Fruit fly (Drosophila melanogaster): ENCODE data around the gene CASK.

The CASK gene

dm6 chr3R:21856098-21856872 is 33.8 kb upstream of the CASK start, which contains the start of gene glec (continued):
- TF ChIP-seq Bgb (GFP tag; IDR thresholded peaks at IDR 0.05; ENCODE audit: partially characterized antibody) (peak; percentile 73), Lhr (GFP tag; optimal IDR thresholded peaks at IDR 0.05) (no peak), ato (GFP tag; IDR thresholded peaks at IDR 0.05; ENCODE audit: partially characterized antibody) (peak; percentile 78), CG18764 (GFP tag; optimal IDR thresholded peaks at IDR 0.05) (no peak), ken (GFP tag; IDR thresholded peaks at IDR 0.05) (0 out of 3 replicates have a peak, but pooled peaks have one; percentile 50), CG11695 (GFP tag; IDR thresholded peaks at IDR 0.05) (peak; percentile 50; the same call in 2 of the 3 replicates), CG9797 (GFP tag; optimal IDR thresholded peaks at IDR 0.05) (peak; percentile 86), otp (GFP tag; IDR thresholded peaks at IDR 0.05) (peak; percentile 73; the same call in 2 of the 3 replicates)

dm6 chr3R:21855469-21855826 is 33.0 kb upstream of the CASK start:
- TF ChIP-seq CG9876 (GFP tag; optimal IDR thresholded peaks at IDR 0.05) (no peak), ac (GFP tag; optimal IDR thresholded peaks at IDR 0.05) (peak; percentile 13), pum (GFP tag; optimal IDR thresholded peaks at IDR 0.05) (no peak), repo (GFP tag; optimal IDR thresholded peaks at IDR 0.05) (peak; percentile 18), NfI (GFP tag; optimal IDR thresholded peaks at IDR 0.05) (no peak), CG33213 (GFP tag; optimal IDR thresholded peaks at IDR 0.05) (peak; percentile 13), prd (optimal IDR thresholded peaks at IDR 0.05) (no peak), prd (GFP tag; IDR thresholded peaks at IDR 0.05) (0 out of 3 replicates have a peak, but pooled peaks have one; percentile 6), CG10321 (GFP tag; IDR thresholded peaks at IDR 0.05) (0 out of 2 replicates have a peak, but pooled peaks have one; percentile 24), lbe (GFP tag; optimal IDR thresholded peaks at IDR 0.05) (no peak), CG5953 (GFP tag; IDR thresholded peaks at IDR 0.05) (no peak), Bdp1 (GFP tag; optimal IDR thresholded peaks at IDR 0.05) (peak; percentile 12), Dbx (GFP tag; IDR thresholded peaks at IDR 0.05) (0 out of 3 replicates have a peak, but pooled peaks have one; percentile 15), HLH3B (GFP tag; IDR thresholded peaks at IDR 0.05) (0 out of 2 replicates have a peak, but pooled peaks have one; percentile 9), Nf-YA (GFP tag; IDR thresholded peaks at IDR 0.05) (0 out of 2 replicates have a peak, but pooled peaks have one; percentile 33), sob (GFP tag; IDR thresholded peaks at IDR 0.05) (peak; percentile 35; the same call in 1 of the 2 replicates), Opbp (GFP tag; IDR thresholded peaks at IDR 0.05; ENCODE audit: partially characterized antibody) (peak; percentile 33; the same call in 1 of the 3 replicates), CG3847 (GFP tag; IDR thresholded peaks at IDR 0.05) (0 out of 2 replicates have a peak, but pooled peaks have one; percentile 4), Awh (GFP tag; IDR thresholded peaks at IDR 0.05) (peak; percentile 63; the same call in 1 of the 2 replicates), CG11504 (tag; optimal IDR thresholded peaks at IDR 0.05) (no peak), slp2 (GFP tag; optimal IDR thresholded peaks at IDR 0.05) (no peak), Med (GFP tag) (peak; percentile 65), mirr (GFP tag; optimal IDR thresholded peaks at IDR 0.05) (no peak), CG10654 (GFP tag; optimal IDR thresholded peaks at IDR 0.05) (no peak), CG12299 (tag; optimal IDR thresholded peaks at IDR 0.05) (no peak), dpn (GFP tag; optimal IDR thresholded peaks at IDR 0.05) (no peak), CG11696 (GFP tag; IDR thresholded peaks at IDR 0.05) (no peak), CG11093 (GFP tag; IDR thresholded peaks at IDR 0.05) (0 out of 3 replicates have a peak, but pooled peaks have one; percentile 34), sim (GFP tag; IDR thresholded peaks at IDR 0.05) (peak; percentile 20; the same call in 1 of the 2 replicates), ara (GFP tag; IDR thresholded peaks at IDR 0.05) (peak; percentile 32; the same call in 1 of the 2 replicates), ci (GFP tag; IDR thresholded peaks at IDR 0.05) (peak; percentile 62; the same call in 1 of the 3 replicates), CG6765 (GFP tag; optimal IDR thresholded peaks at IDR 0.05) (no peak), mld (GFP tag; IDR thresholded peaks at IDR 0.05; ENCODE audit: partially characterized antibody) (0 out of 3 replicates have a peak, but pooled peaks have one; percentile 29)
